Fruit fly (Drosophila melanogaster) whole organism, prepupa: ENCODE results near the gene CG5021.

Source experiments
- Blimp-1 ChIP-seq: fragments of 200-800 bp; sonication (Bioruptor generic); optimal IDR thresholded peaks from 3 replicates; lab custom pipeline; 2017; ENCODE audit warnings: missing biosample characterization, missing genetic modification characterization, mild to moderate bottlenecking, moderate library complexity, missing genetic modification reagents
- CG11762 ChIP-seq: fragments of 200-800 bp; sonication (Bioruptor generic); optimal IDR thresholded peaks from 3 replicates; lab custom pipeline; 2016; ENCODE audit warnings: missing biosample characterization, missing genetic modification characterization; ENCODE audit not compliant: insufficient read depth
- CG15336 ChIP-seq: fragments of 200-800 bp; sonication (Bioruptor generic); IDR thresholded peaks from 2 replicates; pipeline ENCODE4 v1.3.6; 2022; ENCODE audit warnings: missing biosample characterization, missing genetic modification characterization
- CG16779 ChIP-seq: fragments of 200-800 bp; sonication (Bioruptor generic); optimal IDR thresholded peaks from 3 replicates; lab custom pipeline; 2017; ENCODE audit warnings: missing biosample characterization, mild to moderate bottlenecking, missing genetic modification characterization
- CG3032 ChIP-seq: fragments of 200-800 bp; optimal IDR thresholded peaks from 2 replicates; lab custom pipeline; 2019; ENCODE audit warnings: missing biosample characterization, mild to moderate bottlenecking, missing genetic modification characterization, moderate library complexity
- CG31627 ChIP-seq: fragments of 200-800 bp; sonication (Bioruptor generic); optimal IDR thresholded peaks from 3 replicates; lab custom pipeline; 2016; ENCODE audit warnings: missing biosample characterization, missing genetic modification characterization
- CG32006 ChIP-seq: fragments of 200-800 bp; sonication (Bioruptor generic); optimal IDR thresholded peaks from 3 replicates; lab custom pipeline; 2017; ENCODE audit warnings: missing biosample characterization, mild to moderate bottlenecking, missing genetic modification characterization
- CG34406 ChIP-seq: fragments of 200-800 bp; sonication (Bioruptor generic); optimal IDR thresholded peaks from 3 replicates; lab custom pipeline; 2016; ENCODE audit warnings: missing biosample characterization, missing genetic modification characterization
- CG3919 ChIP-seq: fragments of 200-800 bp; sonication (Bioruptor generic); optimal IDR thresholded peaks from 3 replicates; lab custom pipeline; 2016; ENCODE audit warnings: missing biosample characterization, missing genetic modification characterization
- CG6276 ChIP-seq: fragments of 200-800 bp; sonication (Bioruptor generic); optimal IDR thresholded peaks from 2 replicates; lab custom pipeline; 2017; ENCODE audit warnings: missing biosample characterization, mild to moderate bottlenecking, missing genetic modification characterization
- CG6792 ChIP-seq: fragments of 200-800 bp; sonication (Bioruptor generic); optimal IDR thresholded peaks from 3 replicates; lab custom pipeline; 2016; ENCODE audit warnings: missing biosample characterization, missing genetic modification characterization
- CG8119 ChIP-seq: fragments of 200-800 bp; sonication (Bioruptor generic); IDR thresholded peaks from 3 replicates; pipeline ENCODE4 v1.3.6; 2022; ENCODE audit warnings: missing biosample characterization, missing genetic modification characterization
- CG8632 ChIP-seq: fragments of 200-800 bp; sonication (Bioruptor generic); optimal IDR thresholded peaks from 3 replicates; lab custom pipeline; 2016; ENCODE audit warnings: missing biosample characterization, missing genetic modification characterization
- CG9139 ChIP-seq: fragments of 200-800 bp; sonication (Bioruptor generic); optimal IDR thresholded peaks from 3 replicates; lab custom pipeline; 2017; ENCODE audit warnings: missing biosample characterization, mild to moderate bottlenecking, missing genetic modification characterization
- Eip75B ChIP-seq: fragments of 200-800 bp; sonication (Bioruptor generic); optimal IDR thresholded peaks from 3 replicates; lab custom pipeline; 2016; ENCODE audit warnings: missing biosample characterization, missing genetic modification characterization
- Eip93F ChIP-seq: fragments of 200-800 bp; sonication (Bioruptor generic); optimal IDR thresholded peaks from 2 replicates; lab custom pipeline; 2016; ENCODE audit warnings: missing biosample characterization, mild to moderate bottlenecking, missing genetic modification characterization
- Ets21C ChIP-seq: fragments of 200-800 bp; sonication (Bioruptor generic); optimal IDR thresholded peaks from 3 replicates; lab custom pipeline; 2016; ENCODE audit warnings: missing biosample characterization, missing genetic modification characterization
- Ets96B ChIP-seq: fragments of 200-800 bp; optimal IDR thresholded peaks from 2 replicates; lab custom pipeline; 2019; ENCODE audit warnings: missing biosample characterization, mild to moderate bottlenecking, missing genetic modification characterization, moderate library complexity
- Gug ChIP-seq: fragments of 200-800 bp; sonication (Bioruptor generic); IDR thresholded peaks from 2 replicates; pipeline ENCODE4 v1.3.6; 2022; ENCODE audit warnings: missing biosample characterization, missing genetic modification characterization
- Hr38 ChIP-seq: sonication (Bioruptor generic); optimal IDR thresholded peaks from 2 replicates; lab custom pipeline; 2016; ENCODE audit warnings: missing biosample characterization, missing genetic modification characterization
- Hr39 ChIP-seq: fragments of 200-800 bp; sonication (Bioruptor generic); optimal IDR thresholded peaks from 2 replicates; lab custom pipeline; 2016; ENCODE audit warnings: missing biosample characterization, missing genetic modification characterization
- Lpt ChIP-seq: fragments of 200-800 bp; sonication (Bioruptor generic); optimal IDR thresholded peaks from 3 replicates; lab custom pipeline; 2016; ENCODE audit warnings: missing biosample characterization, missing genetic modification characterization
- Met ChIP-seq: fragments of 200-800 bp; sonication (Bioruptor generic); optimal IDR thresholded peaks from 3 replicates; lab custom pipeline; 2016; ENCODE audit warnings: missing biosample characterization, missing genetic modification characterization
- OdsH ChIP-seq: fragments of 200-800 bp; sonication (Bioruptor generic); optimal IDR thresholded peaks from 3 replicates; lab custom pipeline; 2016; ENCODE audit warnings: missing biosample characterization, missing genetic modification characterization
- Smox ChIP-seq: fragments of 200-800 bp; sonication (Bioruptor generic); optimal IDR thresholded peaks from 3 replicates; lab custom pipeline; 2016; ENCODE audit warnings: missing biosample characterization, missing genetic modification characterization
- Sox102F ChIP-seq: fragments of 200-800 bp; sonication (Bioruptor generic); optimal IDR thresholded peaks from 2 replicates; lab custom pipeline; 2016; ENCODE audit warnings: missing biosample characterization, mild to moderate bottlenecking, missing genetic modification characterization
- Sox14 ChIP-seq: fragments of 200-800 bp; sonication (Bioruptor generic); optimal IDR thresholded peaks from 3 replicates; lab custom pipeline; 2016; ENCODE audit warnings: missing biosample characterization, missing genetic modification characterization
- achi ChIP-seq: fragments of 200-800 bp; sonication (Bioruptor generic); optimal IDR thresholded peaks from 3 replicates; lab custom pipeline; 2016; ENCODE audit warnings: missing biosample characterization, missing genetic modification characterization
- dac ChIP-seq: fragments of 200-800 bp; sonication (Bioruptor generic); optimal IDR thresholded peaks from 2 replicates; lab custom pipeline; 2017; ENCODE audit warnings: missing biosample characterization, mild to moderate bottlenecking, missing genetic modification characterization
- dsx ChIP-seq: fragments of 200-800 bp; optimal IDR thresholded peaks from 3 replicates; lab custom pipeline; 2019; ENCODE audit warnings: missing biosample characterization, mild to moderate bottlenecking, missing genetic modification characterization, moderate library complexity; ENCODE audit not compliant: poor library complexity, severe bottlenecking
- eg ChIP-seq: fragments of 200-800 bp; sonication (Bioruptor generic); IDR thresholded peaks from 3 replicates; pipeline ENCODE4 v1.3.6; 2022; ENCODE audit warnings: missing biosample characterization, missing genetic modification characterization
- fd59A ChIP-seq: fragments of 200-800 bp; sonication (Bioruptor generic); optimal IDR thresholded peaks from 2 replicates; lab custom pipeline; 2017; ENCODE audit warnings: missing biosample characterization, mild to moderate bottlenecking, missing genetic modification characterization, missing genetic modification reagents
- fd85E ChIP-seq: fragments of 200-800 bp; sonication (Bioruptor generic); optimal IDR thresholded peaks from 3 replicates; lab custom pipeline; 2016; ENCODE audit warnings: missing biosample characterization, missing genetic modification characterization
- fkh ChIP-seq: fragments of 200-800 bp; sonication (Bioruptor generic); optimal IDR thresholded peaks from 3 replicates; lab custom pipeline; 2017; ENCODE audit warnings: missing biosample characterization, mild to moderate bottlenecking, missing genetic modification characterization, moderate library complexity
- lz ChIP-seq: fragments of 200-800 bp; sonication (Bioruptor generic); optimal IDR thresholded peaks from 3 replicates; lab custom pipeline; 2016; ENCODE audit warnings: missing biosample characterization, missing genetic modification characterization
- net ChIP-seq: fragments of 200-800 bp; sonication (Bioruptor generic); optimal IDR thresholded peaks from 3 replicates; lab custom pipeline; 2016; ENCODE audit warnings: missing biosample characterization, missing genetic modification characterization
- pdm3 ChIP-seq: fragments of 200-800 bp; sonication (Bioruptor generic); optimal IDR thresholded peaks from 3 replicates; lab custom pipeline; 2016; ENCODE audit warnings: missing biosample characterization, missing genetic modification characterization
- svp ChIP-seq: fragments of 200-800 bp; sonication (Bioruptor generic); peaks from one replicate; lab custom pipeline; 2016; ENCODE audit warnings: missing biosample characterization, missing genetic modification characterization
- topi ChIP-seq: fragments of 200-800 bp; sonication (Bioruptor generic); optimal IDR thresholded peaks from 3 replicates; lab custom pipeline; 2016; ENCODE audit warnings: missing biosample characterization, missing genetic modification characterization

The CG5021 gene

dm6 chr3L:8996899-8997685 lies 30.5 kb downstream of the CG5021 start (continued):
- TF ChIP-seq CG15336 (GFP tag; lab: Robert Waterston, UW) (0 out of 2 replicates have a peak, but pooled peaks have one; percentile 31), Smox (GFP tag; lab: Kevin White, UChicago) (no peak), CG8632 (no peak), fkh (GFP tag; lab: Kevin White, UChicago) (no peak), Ets21C (GFP tag; lab: Kevin White, UChicago) (no peak), Ets96B (tag; lab: Kevin White, UChicago) (no peak), Hr38 (no peak), net (GFP tag; lab: Kevin White, UChicago) (peak; percentile 18), CG32006 (GFP tag; lab: Kevin White, UChicago) (no peak), Met (GFP tag; lab: Kevin White, UChicago) (no peak), lz (GFP tag; lab: Kevin White, UChicago) (no peak), CG3919 (GFP tag; lab: Kevin White, UChicago) (peak; percentile 15), CG31627 (GFP tag; lab: Kevin White, UChicago) (no peak), CG8119 (GFP tag; lab: Robert Waterston, UW) (peak; percentile 14; the same call in 1 of the 3 replicates), CG9139 (GFP tag; lab: Kevin White, UChicago) (no peak), dac (no peak), Hr39 (GFP tag; lab: Kevin White, UChicago) (no peak), achi (GFP tag; lab: Kevin White, UChicago) (peak; percentile 52), Lpt (GFP tag; lab: Kevin White, UChicago) (no peak), fd59A (no peak), CG34406 (GFP tag; lab: Kevin White, UChicago) (no peak), Blimp-1 (peak; percentile 91), fd85E (GFP tag; lab: Kevin White, UChicago) (no peak), CG6792 (GFP tag; lab: Kevin White, UChicago) (no peak), Gug (GFP tag; lab: Robert Waterston, UW) (no peak), pdm3 (GFP tag; lab: Kevin White, UChicago) (no peak), CG16779 (tag; lab: Kevin White, UChicago) (no peak), Sox14 (no peak), eg (GFP tag; lab: Robert Waterston, UW) (0 out of 3 replicates have a peak, but pooled peaks have one; percentile 34), OdsH (no peak), topi (GFP tag; lab: Kevin White, UChicago) (no peak), CG3032 (no peak)
- TF ChIP-seq, all 60 proteins: peak for 15

DNA sequence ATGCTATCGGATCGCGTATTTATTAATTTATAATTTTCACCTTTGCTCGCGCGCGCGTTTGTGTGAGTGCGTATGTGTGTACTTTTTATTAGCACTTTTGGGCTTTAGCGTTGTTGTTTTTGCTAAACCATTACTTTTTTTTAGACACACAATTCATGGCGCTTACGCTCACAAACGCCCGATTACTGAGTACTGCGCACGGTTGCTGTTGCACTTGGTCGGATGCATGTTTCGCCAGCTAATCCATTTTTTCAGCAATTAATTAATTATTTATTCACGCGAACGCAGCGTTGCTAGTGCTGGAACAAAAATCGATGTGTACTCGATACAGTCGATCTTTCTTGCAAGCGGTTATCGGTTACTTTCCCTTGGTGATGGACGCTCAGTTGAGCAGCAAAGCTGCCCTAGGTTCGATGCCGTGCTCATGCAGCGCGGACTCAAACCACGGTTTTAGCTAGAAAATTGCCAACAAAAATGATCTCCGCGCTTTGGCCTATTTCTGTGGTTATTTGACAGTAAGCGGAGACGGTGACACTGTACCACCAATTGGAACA lies 31.1 kb downstream of the CG5021 start, which contains the start of the genes smg and CG5087:
Gene smg (minus strand): TSS at position 304 of the 554 bp plus-strand sequence.
Gene CG5087 (plus strand): TSS at position 499 of the 554 bp plus-strand sequence.
- TF ChIP-seq svp (GFP tag; lab: Kevin White, UChicago) (peak; percentile 83), Eip75B (GFP tag; lab: Kevin White, UChicago) (peak; percentile 14), CG11762 (GFP tag; lab: Kevin White, UChicago) (no peak), Ets21C (GFP tag; lab: Kevin White, UChicago) (no peak), topi (GFP tag; lab: Kevin White, UChicago) (no peak), CG6792 (GFP tag; lab: Kevin White, UChicago) (no peak), fkh (GFP tag; lab: Kevin White, UChicago) (peak; percentile 75), Hr39 (GFP tag; lab: Kevin White, UChicago) (peak; percentile 13), dsx (GFP tag; lab: Kevin White, UChicago) (no peak), Sox102F (GFP tag; lab: Kevin White, UChicago) (no peak), Eip93F (GFP tag; lab: Kevin White, UChicago) (peak; percentile 13), lz (GFP tag; lab: Kevin White, UChicago) (peak; percentile 7), CG31627 (GFP tag; lab: Kevin White, UChicago) (no peak), CG6276 (no peak), CG8632 (no peak), dac (no peak)
